Worm (Caenorhabditis elegans): ENCODE measurements around the gene kup-1.

The kup-1 gene

ce11 chrV:12026878-12027477, 13.7 kb downstream of the kup-1 start:
- TF ChIP-seq ahr-1 (tag; optimal IDR thresholded peaks at IDR 0.05): no peak
- no peak for TF ChIP-seq T23F11.4 (GFP tag; optimal IDR thresholded peaks at IDR 0.05)
- no peak for TF ChIP-seq zip-5 (tag; optimal IDR thresholded peaks at IDR 0.05)
- no peak for TF ChIP-seq nhr-11 (tag; optimal IDR thresholded peaks at IDR 0.05)
- peak; percentile 53 for TF ChIP-seq pros-1 (tag; optimal IDR thresholded peaks at IDR 0.05)
- no peak for TF ChIP-seq sdc-2 (tag; optimal IDR thresholded peaks at IDR 0.05)
- peak; percentile 76 for TF ChIP-seq ceh-31 (tag; optimal IDR thresholded peaks at IDR 0.05)
- TF ChIP-seq ceh-6 (GFP tag; optimal IDR thresholded peaks at IDR 0.05): no peak
- no peak for TF ChIP-seq ttx-3 (tag; optimal IDR thresholded peaks at IDR 0.05)
- peak; percentile 89 for TF ChIP-seq ceh-18 (tag; optimal IDR thresholded peaks at IDR 0.05)
- peak; percentile 38 for TF ChIP-seq ceh-19 (GFP tag; optimal IDR thresholded peaks at IDR 0.05)
- peak; percentile 62 for TF ChIP-seq ceh-14 (tag; optimal IDR thresholded peaks at IDR 0.05)
- TF ChIP-seq syd-9 (tag; optimal IDR thresholded peaks at IDR 0.05): peak; percentile 17
- no peak for TF ChIP-seq C08G9.2 (tag; optimal IDR thresholded peaks at IDR 0.05)
- peak; percentile 24 for TF ChIP-seq fkh-10 (GFP tag; optimal IDR thresholded peaks at IDR 0.05)
- TF ChIP-seq sox-2 (GFP tag; IDR thresholded peaks at IDR 0.05): no peak
- TF ChIP-seq Y22D7AL.16 (tag; optimal IDR thresholded peaks at IDR 0.05): no peak
- no peak for TF ChIP-seq K02D7.2 (tag; optimal IDR thresholded peaks at IDR 0.05)
- TF ChIP-seq madf-2 (tag; optimal IDR thresholded peaks at IDR 0.05): no peak
- TF ChIP-seq unc-42 (tag; optimal IDR thresholded peaks at IDR 0.05): peak; percentile 74
- peak; percentile 33 for TF ChIP-seq hlh-6 (tag; optimal IDR thresholded peaks at IDR 0.05)
- TF ChIP-seq lin-11 (tag; optimal IDR thresholded peaks at IDR 0.05): no peak
- TF ChIP-seq ceh-22 (tag; optimal IDR thresholded peaks at IDR 0.05): no peak
- peak; percentile 53 for TF ChIP-seq tbx-2 (tag; optimal IDR thresholded peaks at IDR 0.05)
- no peak for TF ChIP-seq unc-3 (GFP tag; conservative IDR thresholded peaks at IDR 0.05)
- peak; percentile 32 for TF ChIP-seq unc-3 (tag; optimal IDR thresholded peaks at IDR 0.05)
- TF ChIP-seq ref-2 (tag; optimal IDR thresholded peaks at IDR 0.05): peak; percentile 43
- no peak for TF ChIP-seq pha-4 (tag; optimal IDR thresholded peaks at IDR 0.05)
- TF ChIP-seq tbx-7 (tag; optimal IDR thresholded peaks at IDR 0.05): no peak
- TF ChIP-seq rnt-1 (tag; optimal IDR thresholded peaks at IDR 0.05): peak; percentile 16
- TF ChIP-seq sox-4 (tag; optimal IDR thresholded peaks at IDR 0.05): peak; percentile 37
- TF ChIP-seq ceh-2 (tag; optimal IDR thresholded peaks at IDR 0.05): no peak
- peak; percentile 6 for TF ChIP-seq F13H6.1 (tag; optimal IDR thresholded peaks at IDR 0.05)
- peak; percentile 48 for TF ChIP-seq nfya-1 (tag; optimal IDR thresholded peaks at IDR 0.05)
- TF ChIP-seq npax-4 (tag; optimal IDR thresholded peaks at IDR 0.05): no peak
- no peak for TF ChIP-seq pat-9 (tag; optimal IDR thresholded peaks at IDR 0.05)
- TF ChIP-seq unc-55 (GFP tag; optimal IDR thresholded peaks at IDR 0.05): peak; percentile 78
- no peak for TF ChIP-seq pax-1 (tag; optimal IDR thresholded peaks at IDR 0.05)
- no peak for TF ChIP-seq ceh-30 (tag; optimal IDR thresholded peaks at IDR 0.05)
- TF ChIP-seq hlh-8 (tag; optimal IDR thresholded peaks at IDR 0.05): peak; percentile 50

ce11 chrV:12025683-12026082, 15.0 kb downstream of the kup-1 start:
- TF ChIP-seq unc-42 (tag; optimal IDR thresholded peaks at IDR 0.05) (peak; percentile 97), ceh-22 (tag; optimal IDR thresholded peaks at IDR 0.05) (no peak), ahr-1 (tag; optimal IDR thresholded peaks at IDR 0.05) (no peak), ceh-14 (tag; optimal IDR thresholded peaks at IDR 0.05) (peak; percentile 9), ceh-31 (tag; optimal IDR thresholded peaks at IDR 0.05) (peak; percentile 45)

ce11 chrV:12024273-12024672, 16.4 kb downstream of the kup-1 start:
- TF ChIP-seq madf-2 (tag; optimal IDR thresholded peaks at IDR 0.05) (no peak), dmd-4 (tag; optimal IDR thresholded peaks at IDR 0.05; ENCODE audit: borderline replicate concordance) (no peak), C38D4.7 (GFP tag; optimal IDR thresholded peaks at IDR 0.05) (peak; percentile 9), unc-3 (GFP tag; conservative IDR thresholded peaks at IDR 0.05) (0 out of 2 replicates have a peak, but pooled peaks have one; percentile 16), unc-3 (tag; optimal IDR thresholded peaks at IDR 0.05) (no peak), hlh-15 (tag; optimal IDR thresholded peaks at IDR 0.05) (no peak), npax-4 (tag; optimal IDR thresholded peaks at IDR 0.05) (no peak), unc-42 (tag; optimal IDR thresholded peaks at IDR 0.05) (peak; percentile 78), fax-1 (tag; optimal IDR thresholded peaks at IDR 0.05) (peak; percentile 12), zip-5 (tag; optimal IDR thresholded peaks at IDR 0.05) (no peak), ets-4 (tag; optimal IDR thresholded peaks at IDR 0.05) (no peak), ceh-2 (tag; optimal IDR thresholded peaks at IDR 0.05) (no peak), Y22D7AL.16 (tag; optimal IDR thresholded peaks at IDR 0.05) (peak; percentile 29), eyg-1 (tag; optimal IDR thresholded peaks at IDR 0.05) (no peak), hlh-13 (GFP tag; optimal IDR thresholded peaks at IDR 0.05) (no peak), rnt-1 (tag; optimal IDR thresholded peaks at IDR 0.05) (no peak), ceh-22 (tag; optimal IDR thresholded peaks at IDR 0.05) (no peak), pat-9 (tag; optimal IDR thresholded peaks at IDR 0.05) (no peak), pax-1 (tag; optimal IDR thresholded peaks at IDR 0.05) (no peak), pag-3 (tag; optimal IDR thresholded peaks at IDR 0.05; ENCODE audit: borderline replicate concordance) (no peak), pha-4 (tag; optimal IDR thresholded peaks at IDR 0.05) (no peak), nhr-11 (tag; optimal IDR thresholded peaks at IDR 0.05) (no peak), elt-4 (tag; optimal IDR thresholded peaks at IDR 0.05) (peak; percentile 59)

Data from whole organism, late embryonic.